Worm (Caenorhabditis elegans) whole organism, L4 larva: Measurements from ENCODE around the gene M02D8.3.

ENCODE experiments used
- D1046.2 ChIP-seq: fragments of 200-800 bp; sonication (Bioruptor generic); IDR thresholded peaks from 2 replicates; pipeline ENCODE4 v1.3.6; 2022; ENCODE audit warnings: missing genetic modification characterization, missing compliant biosample characterization
- F10B5.3 ChIP-seq: sonication (generic microtip); optimal IDR thresholded peaks from 2 replicates; lab custom pipeline; 2016; ENCODE audit warnings: mild to moderate bottlenecking, missing genetic modification characterization, missing compliant biosample characterization
- F26F4.8 ChIP-seq: fragments of 200-800 bp; sonication (Bioruptor generic); conservative IDR thresholded peaks from 2 replicates; pipeline ENCODE4 v1.3.6; 2022; ENCODE audit warnings: missing genetic modification characterization, missing compliant biosample characterization
- F37D6.2 ChIP-seq: sonication (generic microtip); optimal IDR thresholded peaks from 2 replicates; lab custom pipeline; 2016; ENCODE audit warnings: mild to moderate bottlenecking, missing genetic modification characterization, missing compliant biosample characterization
- Y48G9A.11 ChIP-seq: fragments of 200-800 bp; sonication (Bioruptor generic); IDR thresholded peaks from 2 replicates; pipeline ENCODE4 v1.3.6; 2022; ENCODE audit warnings: missing genetic modification reagents, missing genetic modification characterization, missing compliant biosample characterization
- Y5F2A.4 ChIP-seq: fragments of 200-800 bp; sonication (Bioruptor generic); optimal IDR thresholded peaks from 2 replicates; lab custom pipeline; 2018; ENCODE audit warnings: mild to moderate bottlenecking, missing genetic modification characterization, missing compliant biosample characterization
- aha-1 ChIP-seq: fragments of 150-350 bp; peaks from one replicate; lab custom pipeline; 2014; ENCODE audit warnings: missing biosample characterization, missing genetic modification characterization
- arid-1 ChIP-seq: fragments of 200-800 bp; sonication (Bioruptor generic); conservative IDR thresholded peaks from 2 replicates; pipeline ENCODE4 v1.3.6; 2022; ENCODE audit warnings: missing genetic modification reagents, missing genetic modification characterization, missing compliant biosample characterization
- ceh-20 ChIP-seq: fragments of 200-800 bp; sonication (Bioruptor generic); IDR thresholded peaks from 2 replicates; pipeline ENCODE4 v1.3.6; 2022; ENCODE audit warnings: missing genetic modification reagents, missing genetic modification characterization, missing compliant biosample characterization
- ceh-28 ChIP-seq: fragments of 150-350 bp; optimal IDR thresholded peaks from 2 replicates; lab custom pipeline; 2014; ENCODE audit warnings: missing biosample characterization, missing genetic modification reagents, missing genetic modification characterization
- ces-1 ChIP-seq: fragments of 150-350 bp; sonication (generic microtip); optimal IDR thresholded peaks from 4 replicates; lab custom pipeline; 2014; ENCODE audit warnings: missing biosample characterization, missing genetic modification reagents, missing genetic modification characterization
- ctbp-1 ChIP-seq: fragments of 200-800 bp; sonication (Bioruptor generic); IDR thresholded peaks from 2 replicates; pipeline ENCODE4 v1.3.6; 2022; ENCODE audit warnings: missing genetic modification reagents, missing genetic modification characterization, missing compliant biosample characterization
- daf-8 ChIP-seq: fragments of 200-800 bp; sonication (Bioruptor generic); IDR thresholded peaks from 2 replicates; pipeline ENCODE4 v1.3.6; 2022; ENCODE audit warnings: missing genetic modification characterization, missing compliant biosample characterization
- dmd-6 ChIP-seq: fragments of 200-800 bp; sonication (Bioruptor generic); IDR thresholded peaks from 2 replicates; pipeline ENCODE4 v1.3.6; 2022; ENCODE audit warnings: missing genetic modification reagents, missing genetic modification characterization, missing compliant biosample characterization
- dmd-8 ChIP-seq: fragments of 200-800 bp; sonication (Bioruptor generic); IDR thresholded peaks from 2 replicates; pipeline ENCODE4 v1.3.6; 2022; ENCODE audit warnings: missing genetic modification characterization, missing compliant biosample characterization
- dmd-9 ChIP-seq: fragments of 200-800 bp; sonication (Bioruptor generic); IDR thresholded peaks from 2 replicates; pipeline ENCODE4 v1.3.6; 2022; ENCODE audit warnings: missing genetic modification reagents, missing genetic modification characterization, missing compliant biosample characterization
- dpl-1 ChIP-seq: fragments of 150-350 bp; optimal IDR thresholded peaks from 2 replicates; lab custom pipeline; 2014; ENCODE audit warnings: missing biosample characterization, missing genetic modification reagents, missing genetic modification characterization
- egl-43 ChIP-seq: fragments of 200-800 bp; sonication (Bioruptor generic); IDR thresholded peaks from 2 replicates; pipeline ENCODE4 v1.3.6; 2022; ENCODE audit warnings: missing genetic modification reagents, missing genetic modification characterization, missing compliant biosample characterization
- hif-1 ChIP-seq, 2 experiments: sonication (generic microtip); optimal IDR thresholded peaks; 2 replicates each; lab custom pipeline; 2016 to 2017; ENCODE audit warnings: missing compliant biosample characterization in 2 of 2, missing genetic modification characterization in 2 of 2, missing genetic modification reagents in 2 of 2, missing genotype in 2 of 2, mild to moderate bottlenecking in 1 of 2
- hlh-11 ChIP-seq: fragments of 200-800 bp; sonication (Bioruptor generic); optimal IDR thresholded peaks from 2 replicates; lab custom pipeline; 2018; ENCODE audit warnings: mild to moderate bottlenecking, missing genetic modification characterization, missing compliant biosample characterization
- hlh-30 ChIP-seq: sonication (generic microtip); optimal IDR thresholded peaks from 2 replicates; lab custom pipeline; 2017; ENCODE audit warnings: antibody characterized with exemption, mild to moderate bottlenecking, missing genetic modification characterization, missing compliant biosample characterization; ENCODE audit not compliant: insufficient read depth
- hmg-1.1 ChIP-seq: fragments of 200-800 bp; sonication (Bioruptor generic); IDR thresholded peaks from 2 replicates; pipeline ENCODE4 v1.3.6; 2022; ENCODE audit warnings: missing genetic modification reagents, missing genetic modification characterization, missing compliant biosample characterization
- lim-7 ChIP-seq: fragments of 200-800 bp; sonication (Bioruptor generic); IDR thresholded peaks from 2 replicates; pipeline ENCODE4 v1.3.6; 2022; ENCODE audit warnings: missing genetic modification characterization, missing compliant biosample characterization
- lin-1 ChIP-seq: fragments of 200-800 bp; sonication (Bioruptor generic); IDR thresholded peaks from 2 replicates; pipeline ENCODE4 v1.3.6; 2022; ENCODE audit warnings: missing genetic modification reagents, missing genetic modification characterization, missing compliant biosample characterization
- lin-13 ChIP-seq: fragments of 150-350 bp; optimal IDR thresholded peaks from 2 replicates; lab custom pipeline; 2014; ENCODE audit warnings: missing biosample characterization, missing genetic modification reagents, missing genetic modification characterization
- lin-15B ChIP-seq: fragments of 150-350 bp; sonication (generic microtip); optimal IDR thresholded peaks from 3 replicates; lab custom pipeline; 2014; ENCODE audit warnings: missing biosample characterization, missing genetic modification characterization
- lir-3 ChIP-seq: sonication (generic microtip); optimal IDR thresholded peaks from 2 replicates; lab custom pipeline; 2016; ENCODE audit warnings: mild to moderate bottlenecking, missing genetic modification characterization, missing compliant biosample characterization
- lsy-2 ChIP-seq, 2 experiments: fragments of 150-350 bp in 1 of 2; sonication (generic microtip) in 1 of 2; optimal IDR thresholded peaks; 2 replicates each; lab custom pipeline; 2014 to 2017; ENCODE audit warnings: missing biosample characterization in 2 of 2, missing genetic modification characterization in 2 of 2
- mdl-1 ChIP-seq, 2 experiments: fragments of 150-350 bp in 1 of 2; sonication (generic microtip) in 1 of 2; optimal IDR thresholded peaks; 2 replicates each; lab custom pipeline; 2014 to 2017; ENCODE audit warnings: missing biosample characterization in 2 of 2, missing genetic modification characterization in 2 of 2
- mep-1 ChIP-seq: fragments of 150-350 bp; sonication (generic microtip); optimal IDR thresholded peaks from 3 replicates; lab custom pipeline; 2014; ENCODE audit warnings: missing biosample characterization, missing genetic modification characterization
- mes-2 ChIP-seq: sonication (generic microtip); optimal IDR thresholded peaks from 2 replicates; lab custom pipeline; 2016; ENCODE audit warnings: missing genotype, mild to moderate bottlenecking, missing genetic modification characterization, missing compliant biosample characterization; ENCODE audit not compliant: poor library complexity, severe bottlenecking
- nhr-102 ChIP-seq: sonication (generic microtip); optimal IDR thresholded peaks from 2 replicates; lab custom pipeline; 2016; ENCODE audit warnings: mild to moderate bottlenecking, missing genetic modification characterization, moderate library complexity, missing compliant biosample characterization
- nhr-28 ChIP-seq: fragments of 150-350 bp; optimal IDR thresholded peaks from 2 replicates; lab custom pipeline; 2014; ENCODE audit warnings: missing biosample characterization, missing genetic modification characterization
- nhr-41 ChIP-seq: fragments of 200-800 bp; sonication (Bioruptor generic); IDR thresholded peaks from 2 replicates; pipeline ENCODE4 v1.3.6; 2022; ENCODE audit warnings: missing genetic modification reagents, missing genetic modification characterization, missing compliant biosample characterization
- nhr-6 ChIP-seq: fragments of 150-350 bp; optimal IDR thresholded peaks from 2 replicates; lab custom pipeline; 2014; ENCODE audit warnings: missing biosample characterization, missing genetic modification characterization
- nhr-76 ChIP-seq: fragments of 150-350 bp; optimal IDR thresholded peaks from 2 replicates; lab custom pipeline; 2014; ENCODE audit warnings: missing biosample characterization, missing genetic modification characterization
- nhr-77 ChIP-seq: fragments of 150-350 bp; optimal IDR thresholded peaks from 2 replicates; lab custom pipeline; 2014; ENCODE audit warnings: missing biosample characterization, missing genetic modification characterization
- rbr-2 ChIP-seq: sonication (generic microtip); optimal IDR thresholded peaks from 2 replicates; lab custom pipeline; 2016; ENCODE audit warnings: missing genotype, missing genetic modification characterization, missing compliant biosample characterization
- saeg-2 ChIP-seq: fragments of 200-800 bp; sonication (Bioruptor generic); IDR thresholded peaks from 2 replicates; pipeline ENCODE4 v1.3.6; 2022; ENCODE audit warnings: missing genetic modification reagents, missing genetic modification characterization, missing compliant biosample characterization
- sdz-12 ChIP-seq: fragments of 200-800 bp; sonication (Bioruptor generic); optimal IDR thresholded peaks from 2 replicates; lab custom pipeline; 2018; ENCODE audit warnings: mild to moderate bottlenecking, missing genetic modification characterization, missing compliant biosample characterization
- set-16 ChIP-seq: fragments of 200-800 bp; sonication (Bioruptor generic); IDR thresholded peaks from 2 replicates; pipeline ENCODE4 v1.3.6; 2022; ENCODE audit warnings: missing genetic modification reagents, missing genetic modification characterization, missing compliant biosample characterization
- snpc-4 ChIP-seq: fragments of 150-350 bp; optimal IDR thresholded peaks from 2 replicates; lab custom pipeline; 2014; ENCODE audit warnings: missing biosample characterization, missing genetic modification characterization
- spr-1 ChIP-seq: sonication (generic microtip); optimal IDR thresholded peaks from 2 replicates; lab custom pipeline; 2016; ENCODE audit warnings: mild to moderate bottlenecking, missing genetic modification characterization, missing compliant biosample characterization
- spr-3 ChIP-seq: fragments of 200-800 bp; sonication (Bioruptor generic); optimal IDR thresholded peaks from 2 replicates; lab custom pipeline; 2018; ENCODE audit warnings: mild to moderate bottlenecking, missing genetic modification characterization, missing compliant biosample characterization
- tag-97 ChIP-seq: fragments of 200-800 bp; sonication (Bioruptor generic); IDR thresholded peaks from 2 replicates; pipeline ENCODE4 v1.3.6; 2022; ENCODE audit warnings: missing genetic modification characterization, missing compliant biosample characterization
- unc-130 ChIP-seq: sonication (generic microtip); optimal IDR thresholded peaks from 2 replicates; lab custom pipeline; 2016; ENCODE audit warnings: missing genetic modification reagents, missing genetic modification characterization, missing compliant biosample characterization
- zag-1 ChIP-seq: fragments of 150-350 bp; optimal IDR thresholded peaks from 2 replicates; lab custom pipeline; 2014; ENCODE audit warnings: missing biosample characterization, missing genetic modification characterization
- zfp-2 ChIP-seq: sonication (generic microtip); optimal IDR thresholded peaks from 2 replicates; lab custom pipeline; 2016; ENCODE audit warnings: mild to moderate bottlenecking, missing genetic modification characterization, missing compliant biosample characterization
- zfp-3 ChIP-seq: fragments of 200-800 bp; sonication (Bioruptor generic); conservative IDR thresholded peaks from 2 replicates; pipeline ENCODE4 v1.3.6; 2022; ENCODE audit warnings: missing genetic modification reagents, missing genetic modification characterization, missing compliant biosample characterization
- ztf-11 ChIP-seq: fragments of 150-350 bp; optimal IDR thresholded peaks from 2 replicates; lab custom pipeline; 2014; ENCODE audit warnings: missing biosample characterization, missing genetic modification characterization
- ztf-7 ChIP-seq: fragments of 150-350 bp; optimal IDR thresholded peaks from 2 replicates; lab custom pipeline; 2014; ENCODE audit warnings: missing biosample characterization, missing genetic modification characterization

Gene M02D8.3

DNA sequence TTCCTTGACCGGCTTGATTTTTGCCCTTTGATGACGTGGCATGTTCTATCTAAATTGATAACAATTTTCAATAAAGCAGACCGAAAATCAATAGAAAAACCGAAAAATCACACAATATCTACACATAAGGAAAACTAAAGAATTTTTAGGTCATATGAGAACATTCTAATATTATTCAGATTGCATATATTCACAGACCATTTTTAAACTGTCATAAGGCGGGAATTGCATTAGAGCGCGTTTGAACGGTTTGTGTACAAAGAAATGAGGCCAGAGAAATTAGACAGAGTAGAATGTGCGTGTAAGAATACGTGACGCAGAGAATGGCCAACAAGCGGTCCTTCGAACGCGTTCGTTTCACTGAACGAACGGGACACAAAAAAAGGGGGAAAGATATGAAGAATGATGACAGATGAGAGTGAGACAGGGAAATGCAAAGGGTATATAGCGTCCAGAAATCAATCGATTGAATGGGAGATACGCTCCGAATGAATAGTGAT lies at the start of gene M02D8.3:
M02D8.3 (minus strand) TSS at position 51 of the 500 bp plus-strand sequence.
- TF ChIP-seq Y48G9A.11, result no peak
- TF ChIP-seq zag-1 (tag; lab: Kevin White, UChicago), result no peak
- peak; percentile 10 for TF ChIP-seq F37D6.2 (tag; lab: Kevin White, UChicago)
- peak; percentile 10 for TF ChIP-seq nhr-6
- no peak for TF ChIP-seq spr-3
- TF ChIP-seq egl-43 (GFP tag; lab: Robert Waterston, UW), result no peak
- no peak for TF ChIP-seq F26F4.8
- TF ChIP-seq mep-1, result peak; percentile 74
- TF ChIP-seq hlh-11 (tag; lab: Kevin White, UChicago), result peak; percentile 70
- no peak for TF ChIP-seq dmd-8 (GFP tag; lab: Robert Waterston, UW)
- TF ChIP-seq lsy-2 (tag; optimal IDR thresholded peaks at IDR 0.05; lab: Kevin White, UChicago), result peak in 1 of 2 experiments; percentile 69
- TF ChIP-seq ces-1, result no peak
- TF ChIP-seq rbr-2 (tag; lab: Kevin White, UChicago), result peak; percentile 57
- TF ChIP-seq F10B5.3 (tag; lab: Kevin White, UChicago), result no peak
- TF ChIP-seq hlh-30 (tag; lab: Kevin White, UChicago), result peak; percentile 91
- TF ChIP-seq arid-1, result 0 out of 2 replicates have a peak, but pooled peaks have one; percentile 6
- no peak for TF ChIP-seq unc-130
- TF ChIP-seq nhr-28 (tag; lab: Kevin White, UChicago), result peak; percentile 89
- TF ChIP-seq set-16 (GFP tag; lab: Robert Waterston, UW), result no peak
- no peak for TF ChIP-seq lir-3 (tag; lab: Kevin White, UChicago)
- TF ChIP-seq spr-1, result no peak
- no peak for TF ChIP-seq D1046.2 (GFP tag; lab: Robert Waterston, UW)
- TF ChIP-seq tag-97 (GFP tag; lab: Robert Waterston, UW), result no peak
- peak in 1 of 2 experiments; percentile 41 for TF ChIP-seq hif-1 (tag; optimal IDR thresholded peaks at IDR 0.05; lab: Kevin White, UChicago)
- no peak for TF ChIP-seq ctbp-1 (GFP tag; lab: Robert Waterston, UW)
- no peak for TF ChIP-seq daf-8
- peak; percentile 98 for TF ChIP-seq aha-1 (tag; lab: Kevin White, UChicago)
- TF ChIP-seq ztf-7, result peak; percentile 5
- TF ChIP-seq Y5F2A.4, result no peak
- TF ChIP-seq nhr-76 (tag; lab: Kevin White, UChicago), result no peak
- peak; percentile 10 for TF ChIP-seq lin-13 (GFP tag; lab: Kevin White, UChicago)
- TF ChIP-seq snpc-4 (tag; lab: Kevin White, UChicago), result no peak
- peak; percentile 23 for TF ChIP-seq ceh-28
- no peak for TF ChIP-seq lim-7
- no peak for TF ChIP-seq dmd-9 (GFP tag; lab: Robert Waterston, UW)
- no peak for TF ChIP-seq saeg-2 (GFP tag; lab: Robert Waterston, UW)
- 0 out of 2 replicates have a peak, but pooled peaks have one; percentile 16 for TF ChIP-seq dmd-6
- TF ChIP-seq zfp-2 (tag; lab: Kevin White, UChicago), result no peak
- no peak for TF ChIP-seq ztf-11 (tag; lab: Kevin White, UChicago)
- TF ChIP-seq mdl-1 (tag; optimal IDR thresholded peaks at IDR 0.05; lab: Kevin White, UChicago), result peak in 1 of 2 experiments; percentile 77
- TF ChIP-seq lin-1 (GFP tag; lab: Robert Waterston, UW), result 0 out of 2 replicates have a peak, but pooled peaks have one; percentile 13
- TF ChIP-seq sdz-12 (GFP tag; lab: Kevin White, UChicago), result no peak
- TF ChIP-seq ceh-20 (GFP tag; lab: Robert Waterston, UW), result no peak
- TF ChIP-seq nhr-102 (tag; lab: Kevin White, UChicago), result no peak
- peak; percentile 45 for TF ChIP-seq nhr-77
- no peak for TF ChIP-seq lin-15B (tag; lab: Kevin White, UChicago)
- 0 out of 2 replicates have a peak, but pooled peaks have one; percentile 41 for TF ChIP-seq hmg-1.1 (GFP tag; lab: Robert Waterston, UW)
- TF ChIP-seq zfp-3, result no peak
- TF ChIP-seq mes-2 (tag; lab: Kevin White, UChicago), result peak; percentile 62
- TF ChIP-seq nhr-41, result no peak
- peak; percentile 66 for TF ChIP-seq dpl-1 (GFP tag; lab: Kevin White, UChicago)
